Worm (Caenorhabditis elegans) whole organism, mixed stage, embryonic: ENCODE results near the gene nhr-180.

Experiments used
- M03D4.4 ChIP-seq: sonication (generic microtip); optimal IDR thresholded peaks from 2 replicates; lab custom pipeline; 2017; ENCODE audit warnings: mild to moderate bottlenecking, missing genetic modification characterization, missing compliant biosample characterization
- bed-3 ChIP-seq: fragments of 200-800 bp; sonication (Bioruptor generic); optimal IDR thresholded peaks from 3 replicates; lab custom pipeline; 2018; ENCODE audit warnings: mild to moderate bottlenecking, missing genetic modification characterization, moderate library complexity, missing compliant biosample characterization
- blmp-1 ChIP-seq: fragments of 150-350 bp; optimal IDR thresholded peaks from 2 replicates; lab custom pipeline; 2014; ENCODE audit warnings: missing biosample characterization, missing genetic modification characterization
- ceh-39 ChIP-seq: fragments of 150-350 bp; optimal IDR thresholded peaks from 2 replicates; lab custom pipeline; 2014; ENCODE audit warnings: missing biosample characterization, missing genetic modification characterization
- ceh-43 ChIP-seq: fragments of 200-800 bp; sonication (Bioruptor generic); optimal IDR thresholded peaks from 2 replicates; lab custom pipeline; 2018; ENCODE audit warnings: mild to moderate bottlenecking, missing genetic modification characterization, moderate library complexity, missing compliant biosample characterization
- ceh-83 ChIP-seq: fragments of 200-800 bp; sonication (Bioruptor generic); optimal IDR thresholded peaks from 2 replicates; lab custom pipeline; 2018; ENCODE audit warnings: mild to moderate bottlenecking, missing genetic modification characterization, missing compliant biosample characterization
- cnd-1 ChIP-seq: fragments of 200-800 bp; sonication (Bioruptor generic); optimal IDR thresholded peaks from 2 replicates; lab custom pipeline; 2018; ENCODE audit warnings: mild to moderate bottlenecking, missing genetic modification characterization, missing compliant biosample characterization
- drap-1 ChIP-seq: fragments of 200-800 bp; sonication (Bioruptor generic); optimal IDR thresholded peaks from 3 replicates; lab custom pipeline; 2018; ENCODE audit warnings: mild to moderate bottlenecking, missing genetic modification characterization, missing compliant biosample characterization
- elt-1 ChIP-seq: sonication (generic microtip); optimal IDR thresholded peaks from 2 replicates; lab custom pipeline; 2017; ENCODE audit warnings: missing genetic modification characterization, mild to moderate bottlenecking, missing compliant biosample characterization, antibody characterized with exemption, moderate library complexity, borderline replicate concordance; ENCODE audit not compliant: insufficient read depth
- elt-3 ChIP-seq: fragments of 150-350 bp; optimal IDR thresholded peaks from 2 replicates; lab custom pipeline; 2014; ENCODE audit warnings: missing biosample characterization, missing genetic modification characterization
- ham-2 ChIP-seq: fragments of 200-800 bp; sonication (Bioruptor generic); optimal IDR thresholded peaks from 2 replicates; lab custom pipeline; 2018; ENCODE audit warnings: mild to moderate bottlenecking, missing genetic modification characterization, missing compliant biosample characterization
- hlh-1 ChIP-seq: fragments of 150-350 bp; optimal IDR thresholded peaks from 2 replicates; lab custom pipeline; 2014; ENCODE audit warnings: missing biosample characterization, missing genetic modification reagents, missing genetic modification characterization
- lin-13 ChIP-seq: fragments of 150-350 bp; optimal IDR thresholded peaks from 2 replicates; lab custom pipeline; 2014; ENCODE audit warnings: missing biosample characterization, missing genetic modification characterization
- lin-32 ChIP-seq: fragments of 200-800 bp; sonication (Bioruptor generic); optimal IDR thresholded peaks from 2 replicates; lab custom pipeline; 2018; ENCODE audit warnings: mild to moderate bottlenecking, missing genetic modification characterization, missing compliant biosample characterization
- lsy-2 ChIP-seq: fragments of 150-350 bp; optimal IDR thresholded peaks from 2 replicates; lab custom pipeline; 2014; ENCODE audit warnings: missing biosample characterization, missing genetic modification characterization
- mab-5 ChIP-seq: fragments of 150-350 bp; optimal IDR thresholded peaks from 2 replicates; lab custom pipeline; 2014; ENCODE audit warnings: missing biosample characterization, missing genetic modification characterization
- mep-1 ChIP-seq: fragments of 150-350 bp; optimal IDR thresholded peaks from 2 replicates; lab custom pipeline; 2017; ENCODE audit warnings: missing biosample characterization, missing genetic modification reagents, missing genetic modification characterization, inconsistent platforms
- mls-2 ChIP-seq: sonication (generic microtip); optimal IDR thresholded peaks from 2 replicates; lab custom pipeline; 2016; ENCODE audit warnings: mild to moderate bottlenecking, missing genetic modification characterization, moderate library complexity, missing compliant biosample characterization
- nhr-12 ChIP-seq: fragments of 150-350 bp; optimal IDR thresholded peaks from 2 replicates; lab custom pipeline; 2014; ENCODE audit warnings: missing biosample characterization, missing genetic modification characterization
- nhr-2 ChIP-seq: fragments of 150-350 bp; optimal IDR thresholded peaks from 2 replicates; lab custom pipeline; 2014; ENCODE audit warnings: missing biosample characterization, missing genetic modification characterization
- nhr-237 ChIP-seq: fragments of 150-350 bp; optimal IDR thresholded peaks from 2 replicates; lab custom pipeline; 2014; ENCODE audit warnings: missing biosample characterization, missing genetic modification characterization
- nhr-28 ChIP-seq: fragments of 150-350 bp; optimal IDR thresholded peaks from 2 replicates; lab custom pipeline; 2014; ENCODE audit warnings: missing biosample characterization, missing genetic modification characterization
- nhr-76 ChIP-seq: sonication (generic microtip); optimal IDR thresholded peaks from 2 replicates; lab custom pipeline; 2017; ENCODE audit warnings: missing biosample characterization, missing genetic modification characterization
- pha-4 ChIP-seq: fragments of 150-350 bp; optimal IDR thresholded peaks from 2 replicates; lab custom pipeline; 2018; ENCODE audit warnings: missing biosample characterization, missing genetic modification reagents, missing genetic modification characterization
- sem-2 ChIP-seq: fragments of 200-800 bp; sonication (Bioruptor generic); optimal IDR thresholded peaks from 2 replicates; lab custom pipeline; 2018; ENCODE audit warnings: mild to moderate bottlenecking, missing genetic modification characterization, missing compliant biosample characterization
- snpc-4 ChIP-seq: fragments of 150-350 bp; optimal IDR thresholded peaks from 2 replicates; lab custom pipeline; 2014; ENCODE audit warnings: missing biosample characterization, missing genetic modification characterization
- sptf-1 ChIP-seq: sonication (generic microtip); optimal IDR thresholded peaks from 2 replicates; lab custom pipeline; 2017; ENCODE audit warnings: mild to moderate bottlenecking, missing genetic modification characterization, moderate library complexity, missing compliant biosample characterization
- tbx-8 ChIP-seq: fragments of 200-800 bp; sonication (Bioruptor generic); optimal IDR thresholded peaks from 2 replicates; lab custom pipeline; 2018; ENCODE audit warnings: mild to moderate bottlenecking, missing genetic modification characterization, moderate library complexity, missing compliant biosample characterization
- unc-39 ChIP-seq: fragments of 150-350 bp; optimal IDR thresholded peaks from 2 replicates; lab custom pipeline; 2014; ENCODE audit warnings: missing biosample characterization, missing genetic modification characterization
- unc-62 ChIP-seq: fragments of 150-350 bp; optimal IDR thresholded peaks from 2 replicates; lab custom pipeline; 2014; ENCODE audit warnings: missing biosample characterization, missing genetic modification reagents, missing genetic modification characterization
- zip-8 ChIP-seq: fragments of 150-350 bp; optimal IDR thresholded peaks from 2 replicates; lab custom pipeline; 2014; ENCODE audit warnings: missing biosample characterization, missing genetic modification characterization
- ztf-11 ChIP-seq: fragments of 150-350 bp; optimal IDR thresholded peaks from 2 replicates; lab custom pipeline; 2014; ENCODE audit warnings: missing biosample characterization, missing genetic modification characterization

The nhr-180 gene

DNA sequence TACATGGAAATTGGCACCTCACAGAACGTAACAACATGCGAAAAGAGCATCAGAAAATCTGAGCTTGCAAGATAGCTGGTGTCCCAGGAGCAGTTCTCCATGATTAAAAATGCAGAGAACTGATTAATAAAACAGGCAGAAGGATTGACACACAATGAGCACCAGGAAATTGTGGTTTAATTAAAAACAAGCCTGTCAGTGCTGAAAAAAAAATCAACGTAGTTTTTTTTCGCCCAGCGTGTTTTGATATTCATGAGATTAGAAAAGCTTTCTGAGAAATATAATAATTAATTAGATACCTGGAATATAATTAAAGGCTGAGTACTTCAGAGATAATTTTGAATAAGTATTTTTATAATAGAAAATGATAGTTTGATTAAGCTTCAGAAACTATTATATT, 9.6 kb downstream of the nhr-180 start, which contains the start of gene srh-246:
Gene srh-246, minus strand, starts transcription at position 101 of the 400 bp plus-strand sequence.
- TF ChIP-seq blmp-1 (tag; lab: Kevin White, UChicago) (no peak), lsy-2 (no peak), elt-3 (tag; lab: Kevin White, UChicago) (no peak), ceh-39 (tag; lab: Kevin White, UChicago) (no peak), lin-32 (GFP tag; lab: Kevin White, UChicago) (no peak), sem-2 (GFP tag; lab: Kevin White, UChicago) (no peak), mab-5 (tag; lab: Kevin White, UChicago) (no peak), ceh-43 (GFP tag; lab: Kevin White, UChicago) (no peak), zip-8 (no peak), M03D4.4 (tag; lab: Kevin White, UChicago) (no peak), nhr-237 (tag; lab: Kevin White, UChicago) (no peak), nhr-76 (no peak), snpc-4 (tag; lab: Kevin White, UChicago) (no peak), ham-2 (GFP tag; lab: Kevin White, UChicago) (no peak)

DNA sequence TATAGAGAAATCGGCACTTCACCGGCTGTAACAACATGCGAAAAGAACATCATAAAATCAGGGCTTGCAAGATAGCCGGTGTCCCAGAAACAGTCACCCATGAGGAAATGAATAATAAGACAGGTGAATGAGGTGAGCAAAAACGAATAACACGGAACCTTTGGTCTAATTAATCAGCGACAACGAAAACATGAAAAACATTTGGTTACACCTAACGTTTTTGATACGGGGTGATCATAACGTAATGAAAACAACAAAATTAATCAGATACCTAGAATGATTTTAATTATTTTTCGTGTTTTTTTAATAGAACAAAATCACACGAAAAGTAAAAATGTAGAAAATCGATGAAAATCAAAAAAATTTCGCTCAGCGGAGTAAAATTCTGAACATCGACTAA, 11.5 kb downstream of the nhr-180 start, which contains the start of gene srh-245:
Gene srh-245, minus strand, starts transcription at position 101 of the 400 bp plus-strand sequence.
- TF ChIP-seq hlh-1 (no peak), elt-3 (tag; lab: Kevin White, UChicago) (no peak), sem-2 (GFP tag; lab: Kevin White, UChicago) (no peak), ceh-39 (tag; lab: Kevin White, UChicago) (no peak), lsy-2 (no peak), unc-62 (GFP tag; lab: Kevin White, UChicago) (no peak), snpc-4 (tag; lab: Kevin White, UChicago) (no peak), nhr-28 (no peak), ceh-83 (GFP tag; lab: Kevin White, UChicago) (no peak), cnd-1 (tag; lab: Kevin White, UChicago) (no peak), mep-1 (tag; lab: Kevin White, UChicago) (no peak), nhr-12 (tag; lab: Kevin White, UChicago) (no peak)

DNA sequence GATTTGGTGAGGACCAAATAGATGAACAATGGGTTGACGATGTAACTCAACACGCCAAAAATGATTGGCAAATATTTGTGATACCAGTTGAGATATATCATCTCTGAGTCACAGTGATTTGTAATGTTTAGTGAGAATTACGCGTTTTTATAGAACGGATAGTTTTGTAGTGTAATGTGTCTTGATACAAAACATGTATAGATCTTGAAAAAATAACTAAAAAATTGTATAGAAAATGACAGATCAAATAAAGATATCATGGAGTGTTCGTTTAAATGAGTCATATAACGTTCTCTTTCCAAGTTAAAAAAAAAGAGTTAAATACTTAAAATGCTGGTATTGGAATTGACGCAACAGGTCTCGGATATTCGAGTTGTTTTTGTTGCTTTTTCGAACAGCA, 12.9 kb downstream of the nhr-180 start, which contains the start of gene srj-6:
Gene srj-6, minus strand, starts transcription at position 101 of the 400 bp plus-strand sequence.
- no peak for TF ChIP-seq ztf-11 (tag; lab: Kevin White, UChicago)
- TF ChIP-seq mab-5 (tag; lab: Kevin White, UChicago) = no peak
- TF ChIP-seq mls-2 (tag; lab: Kevin White, UChicago) = no peak
- TF ChIP-seq nhr-76 = no peak
- no peak for TF ChIP-seq bed-3 (GFP tag; lab: Kevin White, UChicago)
- TF ChIP-seq lsy-2 = no peak
- no peak for TF ChIP-seq sptf-1 (tag; lab: Kevin White, UChicago)
- TF ChIP-seq ham-2 (GFP tag; lab: Kevin White, UChicago) = no peak
- no peak for TF ChIP-seq unc-39 (tag; lab: Kevin White, UChicago)
- no peak for TF ChIP-seq mep-1 (tag; lab: Kevin White, UChicago)
- TF ChIP-seq nhr-12 (tag; lab: Kevin White, UChicago) = no peak
- TF ChIP-seq drap-1 (GFP tag; lab: Kevin White, UChicago) = no peak
- TF ChIP-seq M03D4.4 (tag; lab: Kevin White, UChicago) = no peak
- no peak for TF ChIP-seq ceh-43 (GFP tag; lab: Kevin White, UChicago)
- TF ChIP-seq sem-2 (GFP tag; lab: Kevin White, UChicago) = no peak
- TF ChIP-seq lin-13 (tag; lab: Kevin White, UChicago) = no peak
- no peak for TF ChIP-seq hlh-1

DNA sequence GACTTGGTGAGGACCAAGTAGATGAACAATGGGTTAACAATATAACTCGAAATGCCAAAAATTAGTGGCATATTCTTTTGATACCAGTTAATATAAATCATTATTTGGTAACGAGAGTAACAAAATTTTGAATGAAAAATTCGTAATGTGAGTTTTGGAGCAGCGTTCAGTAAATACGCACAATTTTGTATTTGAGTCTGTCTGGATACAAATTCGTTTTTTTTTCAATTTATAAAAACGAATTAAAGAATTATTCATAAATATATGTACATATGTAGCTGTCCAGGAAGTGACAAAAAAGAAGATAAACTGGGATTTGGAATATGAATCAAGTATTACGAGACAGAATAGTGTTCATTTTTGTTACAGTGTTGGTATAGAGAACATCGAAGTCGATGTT, 14.4 kb downstream of the nhr-180 start, which contains the start of gene srj-5:
Gene srj-5, minus strand, starts transcription at position 101 of the 400 bp plus-strand sequence.
- TF ChIP-seq ceh-43 (GFP tag; lab: Kevin White, UChicago) (no peak), mab-5 (tag; lab: Kevin White, UChicago) (no peak), elt-1 (no peak)

DNA sequence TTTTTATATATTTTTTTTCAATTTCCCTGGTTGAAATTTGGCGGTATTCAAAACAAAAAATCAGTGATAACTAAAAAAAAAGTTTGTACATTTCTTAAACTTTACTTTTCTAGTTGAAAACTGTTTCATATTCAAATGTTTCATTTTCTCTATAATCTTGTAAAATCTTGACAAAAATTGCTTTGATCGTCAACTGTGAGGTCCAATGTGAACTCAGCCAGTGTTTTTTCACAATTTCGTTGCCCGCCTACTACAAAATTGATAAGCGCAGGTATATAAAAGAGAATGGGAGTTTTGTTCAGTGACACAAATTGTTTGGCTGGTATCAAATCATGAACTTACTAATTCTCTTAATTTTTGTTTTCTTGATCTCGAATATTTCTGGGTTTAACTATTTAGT, 20.4 kb downstream of the nhr-180 start, which contains the start of gene ugt-42:
Gene ugt-42, plus strand, starts transcription at position 301 of the 400 bp plus-strand sequence.
- TF ChIP-seq nhr-237 (tag; lab: Kevin White, UChicago) = no peak
- no peak for TF ChIP-seq ceh-83 (GFP tag; lab: Kevin White, UChicago)
- TF ChIP-seq nhr-2 = no peak
- TF ChIP-seq pha-4 (tag; lab: Kevin White, UChicago) = no peak
- no peak for TF ChIP-seq tbx-8
- TF ChIP-seq ztf-11 (tag; lab: Kevin White, UChicago) = no peak
- TF ChIP-seq mls-2 (tag; lab: Kevin White, UChicago) = no peak
- no peak for TF ChIP-seq M03D4.4 (tag; lab: Kevin White, UChicago)
- TF ChIP-seq elt-3 (tag; lab: Kevin White, UChicago) = no peak
